Fruit fly (Drosophila melanogaster) whole organism, embryonic: ENCODE results near the gene CG10194.

ENCODE experiments used
- Abd-B ChIP-seq: fragments of 200-800 bp; sonication (Bioruptor generic); optimal IDR thresholded peaks from 2 replicates; lab custom pipeline; 2018; ENCODE audit warnings: missing biosample characterization, mild to moderate bottlenecking, missing genetic modification characterization, moderate library complexity
- Adf1 ChIP-seq: fragments of 200-800 bp; sonication (Bioruptor generic); IDR thresholded peaks from 2 replicates; pipeline ENCODE4 v1.3.6; 2022; ENCODE audit warnings: missing biosample characterization, missing genetic modification characterization
- B-H1 ChIP-seq: fragments of 200-800 bp; sonication (Bioruptor generic); IDR thresholded peaks from 3 replicates; pipeline ENCODE4 v1.3.6; 2022; ENCODE audit warnings: missing biosample characterization, missing genetic modification characterization
- B-H2 ChIP-seq: fragments of 200-800 bp; sonication (Bioruptor generic); optimal IDR thresholded peaks from 2 replicates; lab custom pipeline; 2018; ENCODE audit warnings: missing biosample characterization, mild to moderate bottlenecking, missing genetic modification characterization
- CG1233 ChIP-seq: fragments of 200-800 bp; sonication (Bioruptor generic); optimal IDR thresholded peaks from 4 replicates; lab custom pipeline; 2018; ENCODE audit warnings: missing biosample characterization, mild to moderate bottlenecking, missing genetic modification characterization
- CG12942 ChIP-seq: fragments of 200-800 bp; sonication (Bioruptor generic); optimal IDR thresholded peaks from 3 replicates; lab custom pipeline; 2016; ENCODE audit warnings: missing biosample characterization, missing genetic modification characterization
- CG13624 ChIP-seq: fragments of 200-800 bp; sonication (Bioruptor generic); optimal IDR thresholded peaks from 2 replicates; lab custom pipeline; 2016; ENCODE audit warnings: missing biosample characterization, missing genetic modification characterization
- CG14965 ChIP-seq: fragments of 200-800 bp; sonication (Bioruptor generic); optimal IDR thresholded peaks from 2 replicates; lab custom pipeline; 2016; ENCODE audit warnings: missing biosample characterization, missing genetic modification characterization, borderline replicate concordance
- CG15011 ChIP-seq: fragments of 200-800 bp; sonication (Bioruptor generic); optimal IDR thresholded peaks from 3 replicates; lab custom pipeline; 2018; ENCODE audit warnings: missing biosample characterization, mild to moderate bottlenecking, missing genetic modification characterization
- CG1603 ChIP-seq: fragments of 200-800 bp; sonication (Bioruptor generic); optimal IDR thresholded peaks from 2 replicates; lab custom pipeline; 2019; ENCODE audit warnings: missing biosample characterization, mild to moderate bottlenecking, missing genetic modification characterization, moderate library complexity
- CG1647 ChIP-seq: fragments of 200-800 bp; sonication (Bioruptor generic); optimal IDR thresholded peaks from 3 replicates; lab custom pipeline; 2016; ENCODE audit warnings: missing biosample characterization, missing genetic modification characterization
- CG18764 ChIP-seq: fragments of 200-800 bp; sonication (Bioruptor generic); optimal IDR thresholded peaks from 3 replicates; lab custom pipeline; 2016; ENCODE audit warnings: missing biosample characterization, missing genetic modification characterization
- CG2712 ChIP-seq: fragments of 200-800 bp; optimal IDR thresholded peaks from 3 replicates; lab custom pipeline; 2019; ENCODE audit warnings: missing biosample characterization, mild to moderate bottlenecking, missing genetic modification characterization, moderate library complexity
- CG31388 ChIP-seq: fragments of 200-800 bp; sonication (Bioruptor generic); optimal IDR thresholded peaks from 2 replicates; lab custom pipeline; 2016; ENCODE audit warnings: missing biosample characterization, missing genetic modification characterization
- CG4404 ChIP-seq: fragments of 200-800 bp; sonication (Bioruptor generic); IDR thresholded peaks from 2 replicates; pipeline ENCODE4 v1.3.6; 2022; ENCODE audit warnings: missing biosample characterization, missing genetic modification characterization
- CG6683 ChIP-seq: fragments of 200-800 bp; sonication (Bioruptor generic); optimal IDR thresholded peaks from 2 replicates; lab custom pipeline; 2017; ENCODE audit warnings: missing biosample characterization, mild to moderate bottlenecking, missing genetic modification characterization, missing genetic modification reagents
- CG6689 ChIP-seq: fragments of 200-800 bp; sonication (Bioruptor generic); IDR thresholded peaks from 2 replicates; pipeline ENCODE4 v1.3.6; 2022; ENCODE audit warnings: missing biosample characterization, missing genetic modification characterization
- CG7372 ChIP-seq: fragments of 200-800 bp; sonication (Bioruptor generic); IDR thresholded peaks from 2 replicates; pipeline ENCODE4 v1.3.6; 2022; ENCODE audit warnings: missing biosample characterization, missing genetic modification characterization
- CG7928 ChIP-seq: fragments of 200-800 bp; sonication (Bioruptor generic); optimal IDR thresholded peaks from 2 replicates; lab custom pipeline; 2017; ENCODE audit warnings: missing biosample characterization, mild to moderate bottlenecking, missing genetic modification characterization
- CG8281 ChIP-seq: fragments of 200-800 bp; sonication (Bioruptor generic); optimal IDR thresholded peaks from 2 replicates; lab custom pipeline; 2018; ENCODE audit warnings: missing biosample characterization, mild to moderate bottlenecking, missing genetic modification characterization, moderate library complexity
- CoRest ChIP-seq: fragments of 200-800 bp; sonication (Bioruptor generic); optimal IDR thresholded peaks from 3 replicates; lab custom pipeline; 2018; ENCODE audit warnings: missing biosample characterization, mild to moderate bottlenecking, missing genetic modification characterization, moderate library complexity
- D19A ChIP-seq: fragments of 200-800 bp; optimal IDR thresholded peaks from 3 replicates; lab custom pipeline; 2019; ENCODE audit warnings: missing biosample characterization, mild to moderate bottlenecking, missing genetic modification characterization, moderate library complexity
- ERR ChIP-seq: fragments of 200-800 bp; sonication (Bioruptor generic); optimal IDR thresholded peaks from 2 replicates; lab custom pipeline; 2016; ENCODE audit warnings: missing biosample characterization, missing genetic modification characterization
- Elba2 ChIP-seq: fragments of 200-800 bp; sonication (Bioruptor generic); optimal IDR thresholded peaks from 3 replicates; lab custom pipeline; 2016; ENCODE audit warnings: missing biosample characterization, missing genetic modification characterization
- GATAe ChIP-seq: fragments of 200-800 bp; sonication (Bioruptor generic); conservative IDR thresholded peaks from 2 replicates; pipeline ENCODE4 v1.3.6; 2022; ENCODE audit warnings: missing biosample characterization, missing genetic modification characterization
- HLHmδ ChIP-seq: fragments of 200-800 bp; sonication (Bioruptor generic); optimal IDR thresholded peaks from 2 replicates; lab custom pipeline; 2018; ENCODE audit warnings: missing biosample characterization, mild to moderate bottlenecking, missing genetic modification characterization, moderate library complexity
- Hr51 ChIP-seq, 2 experiments: fragments of 200-800 bp; sonication (Bioruptor generic); optimal IDR thresholded peaks; 2 replicates in 1 of 2; 3 replicates in 1 of 2; lab custom pipeline; 2016 to 2018; ENCODE audit warnings: missing biosample characterization in 2 of 2, missing genetic modification characterization in 2 of 2, mild to moderate bottlenecking in 1 of 2, moderate library complexity in 1 of 2
- Hr78 ChIP-seq, 2 experiments: fragments of 200-800 bp in 1 of 2; fragments of >200 bp in 1 of 2; sonication (Bioruptor generic) in 1 of 2; optimal IDR thresholded peaks; 2 replicates each; lab custom pipeline; 2017 to 2019; ENCODE audit warnings: missing biosample characterization in 2 of 2, missing genetic modification characterization in 2 of 2, mild to moderate bottlenecking in 1 of 2, moderate library complexity in 1 of 2
- Max ChIP-seq: fragments of 200-800 bp; sonication (Bioruptor generic); optimal IDR thresholded peaks from 2 replicates; lab custom pipeline; 2016; ENCODE audit warnings: missing biosample characterization, mild to moderate bottlenecking, missing genetic modification characterization
- NK7.1 ChIP-seq: fragments of 200-800 bp; sonication (Bioruptor generic); optimal IDR thresholded peaks from 3 replicates; lab custom pipeline; 2016; ENCODE audit warnings: missing biosample characterization, missing genetic modification characterization
- Neu2 ChIP-seq: fragments of 200-800 bp; sonication (Bioruptor generic); optimal IDR thresholded peaks from 3 replicates; lab custom pipeline; 2016; ENCODE audit warnings: missing biosample characterization, missing genetic modification characterization, borderline replicate concordance
- Tbp ChIP-seq: fragments of >200 bp; optimal IDR thresholded peaks from 2 replicates; lab custom pipeline; 2018; ENCODE audit warnings: missing biosample characterization, missing genetic modification characterization
- ap ChIP-seq: fragments of 200-800 bp; sonication (Bioruptor generic); IDR thresholded peaks from 2 replicates; pipeline ENCODE4 v1.3.6; 2022; ENCODE audit warnings: missing biosample characterization, missing genetic modification characterization
- bcd ChIP-seq: fragments of 200-800 bp; sonication (Bioruptor generic); optimal IDR thresholded peaks from 2 replicates; lab custom pipeline; 2017; ENCODE audit warnings: missing biosample characterization, mild to moderate bottlenecking, missing genetic modification characterization
- cad ChIP-seq: fragments of >200 bp; optimal IDR thresholded peaks from 2 replicates; lab custom pipeline; 2017; ENCODE audit warnings: missing biosample characterization, missing genetic modification characterization
- cas ChIP-seq: fragments of 200-800 bp; sonication (Bioruptor generic); IDR thresholded peaks from 2 replicates; pipeline ENCODE4 v1.3.6; 2022; ENCODE audit warnings: missing biosample characterization, missing genetic modification characterization
- caup ChIP-seq: fragments of 200-800 bp; sonication (Bioruptor generic); optimal IDR thresholded peaks from 3 replicates; lab custom pipeline; 2017; ENCODE audit warnings: missing biosample characterization, mild to moderate bottlenecking, missing genetic modification characterization, moderate library complexity; ENCODE audit not compliant: severe bottlenecking
- cg ChIP-seq: fragments of 200-800 bp; sonication (Bioruptor generic); optimal IDR thresholded peaks from 3 replicates; lab custom pipeline; 2019; ENCODE audit warnings: missing biosample characterization, mild to moderate bottlenecking, missing genetic modification characterization, moderate library complexity
- chinmo ChIP-seq: fragments of 200-800 bp; sonication (Bioruptor generic); IDR thresholded peaks from 4 replicates; pipeline ENCODE4 v1.3.6; 2022; ENCODE audit warnings: missing biosample characterization, missing genetic modification characterization; ENCODE audit not compliant: partially characterized antibody
- fd64A ChIP-seq: fragments of 200-800 bp; sonication (Bioruptor generic); optimal IDR thresholded peaks from 3 replicates; lab custom pipeline; 2018; ENCODE audit warnings: missing biosample characterization, mild to moderate bottlenecking, missing genetic modification characterization
- hb ChIP-seq: fragments of 200-800 bp; sonication (Bioruptor generic); IDR thresholded peaks from 3 replicates; pipeline ENCODE4 v1.3.6; 2022; ENCODE audit warnings: missing biosample characterization, missing genetic modification characterization; ENCODE audit not compliant: partially characterized antibody
- jumu ChIP-seq: fragments of 200-800 bp; sonication (Bioruptor generic); optimal IDR thresholded peaks from 3 replicates; lab custom pipeline; 2016; ENCODE audit warnings: missing biosample characterization, missing genetic modification characterization
- nerfin-2 ChIP-seq: fragments of 200-800 bp; sonication (Bioruptor generic); IDR thresholded peaks from 2 replicates; pipeline ENCODE4 v1.3.6; 2022; ENCODE audit warnings: missing biosample characterization, missing genetic modification characterization; ENCODE audit not compliant: partially characterized antibody
- onecut ChIP-seq: fragments of 200-800 bp; sonication (Bioruptor generic); IDR thresholded peaks from 2 replicates; pipeline ENCODE4 v1.3.6; 2022; ENCODE audit warnings: missing biosample characterization, missing genetic modification characterization
- prd ChIP-seq, 3 experiments: fragments of >200 bp in 2 of 3; fragments of 200-800 bp in 1 of 3; sonication (Bioruptor generic) in 1 of 3; optimal IDR thresholded peaks in 2 of 3; IDR thresholded peaks in 1 of 3; 2 replicates in 2 of 3; 3 replicates in 1 of 3; pipeline versions ENCODE4 v1.3.6 to Lab custom; 2017 to 2022; ENCODE audit warnings: missing biosample characterization in 1 of 3, missing genetic modification characterization in 1 of 3
- sens ChIP-seq: fragments of 200-800 bp; sonication (Bioruptor generic); peaks from one replicate; lab custom pipeline; 2016; ENCODE audit warnings: missing biosample characterization, missing genetic modification characterization
- sim ChIP-seq: fragments of 200-800 bp; sonication (Bioruptor generic); IDR thresholded peaks from 2 replicates; pipeline ENCODE4 v1.3.6; 2022; ENCODE audit warnings: missing biosample characterization, missing genetic modification characterization
- tap ChIP-seq: fragments of 200-800 bp; optimal IDR thresholded peaks from 3 replicates; lab custom pipeline; 2019; ENCODE audit warnings: missing biosample characterization, mild to moderate bottlenecking, missing genetic modification characterization, moderate library complexity
- tin ChIP-seq: fragments of 200-800 bp; sonication (Bioruptor generic); optimal IDR thresholded peaks from 3 replicates; lab custom pipeline; 2016; ENCODE audit warnings: missing biosample characterization, missing genetic modification characterization
- zen2 ChIP-seq: fragments of 200-800 bp; sonication (Bioruptor generic); IDR thresholded peaks from 3 replicates; pipeline ENCODE4 v1.3.6; 2022; ENCODE audit warnings: missing biosample characterization, missing genetic modification characterization; ENCODE audit not compliant: partially characterized antibody

Gene CG10194

DNA sequence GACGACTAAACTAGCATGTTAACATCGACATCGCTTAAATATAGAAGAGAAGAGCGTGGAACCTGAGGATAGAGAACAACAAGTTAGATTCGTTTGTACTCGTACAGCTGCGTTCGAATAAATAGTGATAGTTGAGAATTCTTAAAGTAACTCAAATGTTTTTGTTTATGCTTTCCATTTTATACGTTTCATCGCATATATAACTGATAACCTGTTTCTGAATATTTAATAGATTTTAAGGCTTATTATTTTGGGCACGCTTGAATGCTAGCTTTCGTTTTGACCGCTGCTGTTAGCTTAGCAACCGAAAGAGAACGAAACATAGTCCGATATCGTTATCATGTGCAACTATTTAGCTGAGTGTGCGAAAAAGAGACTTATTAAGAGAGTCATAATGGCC is 38.4 kb upstream of the CG10194 start (continued):
- TF ChIP-seq Adf1 (GFP tag; lab: Robert Waterston, UW) (peak; percentile 90), B-H1 (GFP tag; lab: Robert Waterston, UW) (peak; percentile 93), CG13624 (peak; percentile 98), CG6683 (GFP tag; lab: Kevin White, UChicago) (peak; percentile 93), Elba2 (GFP tag; lab: Kevin White, UChicago) (no peak), CG31388 (peak; percentile 83), fd64A (GFP tag; lab: Kevin White, UChicago) (peak; percentile 53), CG7372 (peak; percentile 96), sens (GFP tag; lab: Kevin White, UChicago) (peak; percentile 98), hb (GFP tag; lab: Robert Waterston, UW) (no peak), Hr78 (GFP tag; optimal IDR thresholded peaks at IDR 0.05; lab: Kevin White, UChicago) (peak in 1 of 2 experiments; percentile 50), cad (GFP tag; lab: Kevin White, UChicago) (no peak), cg (GFP tag; lab: Kevin White, UChicago) (no peak), CG7928 (GFP tag; lab: Kevin White, UChicago) (peak; percentile 81), onecut (GFP tag; lab: Robert Waterston, UW) (peak; percentile 80), CG1603 (tag; lab: Kevin White, UChicago) (peak; percentile 86), CG12942 (GFP tag; lab: Kevin White, UChicago) (peak; percentile 85), D19A (tag; lab: Kevin White, UChicago) (peak; percentile 84), zen2 (GFP tag; lab: Robert Waterston, UW) (no peak), jumu (GFP tag; lab: Kevin White, UChicago) (peak; percentile 89), CG15011 (GFP tag; lab: Kevin White, UChicago) (peak; percentile 97), Abd-B (GFP tag; lab: Kevin White, UChicago) (peak; percentile 85), CG18764 (peak; percentile 79), cas (GFP tag; lab: Robert Waterston, UW) (peak; percentile 97), prd (optimal IDR thresholded peaks at IDR 0.05; lab: Kevin White, UChicago) (no peak), prd (GFP tag; IDR thresholded peaks at IDR 0.05; lab: Robert Waterston, UW) (peak; percentile 96), CG4404 (GFP tag; lab: Robert Waterston, UW) (peak; percentile 84), nerfin-2 (no peak), CG1647 (peak; percentile 89), ERR (GFP tag; lab: Kevin White, UChicago) (peak; percentile 96), CG8281 (tag; lab: Kevin White, UChicago) (peak; percentile 80), CG1233 (peak; percentile 94), chinmo (no peak), GATAe (GFP tag; lab: Robert Waterston, UW) (peak; percentile 95), caup (peak; percentile 97), CG14965 (GFP tag; lab: Kevin White, UChicago) (peak; percentile 75), tap (tag; lab: Kevin White, UChicago) (peak; percentile 94), CG6689 (peak; percentile 92), Neu2 (GFP tag; lab: Kevin White, UChicago) (peak; percentile 70), Max (GFP tag; lab: Kevin White, UChicago) (peak; percentile 94), bcd (GFP tag; lab: Kevin White, UChicago) (peak; percentile 94), sim (GFP tag; lab: Robert Waterston, UW) (peak; percentile 55; the same call in 1 of the 2 replicates), Hr51 (GFP tag; optimal IDR thresholded peaks at IDR 0.05; lab: Kevin White, UChicago) (peak; percentile 95), ap (peak; percentile 81), tin (GFP tag; lab: Kevin White, UChicago) (peak; percentile 90), NK7.1 (GFP tag; lab: Kevin White, UChicago) (peak; percentile 88), HLHmδ (GFP tag; lab: Kevin White, UChicago) (no peak), CoRest (tag; lab: Kevin White, UChicago) (peak; percentile 96), CG2712 (tag; lab: Kevin White, UChicago) (peak; percentile 91), B-H2 (GFP tag; lab: Kevin White, UChicago) (peak; percentile 96), Tbp (GFP tag; lab: Kevin White, UChicago) (no peak)
